Fruit fly (Drosophila melanogaster) whole organism, prepupa: ENCODE measurements around the gene MED20.

ENCODE experiments used
- Blimp-1 ChIP-seq: fragments of 200-800 bp; sonication (Bioruptor generic); optimal IDR thresholded peaks from 3 replicates; lab custom pipeline; 2017; ENCODE audit warnings: missing biosample characterization, missing genetic modification characterization, mild to moderate bottlenecking, moderate library complexity, missing genetic modification reagents
- CG10631 ChIP-seq: fragments of 200-800 bp; sonication (Bioruptor generic); optimal IDR thresholded peaks from 2 replicates; lab custom pipeline; 2016; ENCODE audit warnings: missing biosample characterization, missing genetic modification characterization
- CG10669 ChIP-seq: fragments of 200-800 bp; sonication (Bioruptor generic); optimal IDR thresholded peaks from 3 replicates; lab custom pipeline; 2018; ENCODE audit warnings: missing biosample characterization, mild to moderate bottlenecking, missing genetic modification characterization, moderate library complexity
- CG11762 ChIP-seq: fragments of 200-800 bp; sonication (Bioruptor generic); optimal IDR thresholded peaks from 3 replicates; lab custom pipeline; 2016; ENCODE audit warnings: missing biosample characterization, missing genetic modification characterization; ENCODE audit not compliant: insufficient read depth
- CG11902 ChIP-seq: fragments of 200-800 bp; sonication (Bioruptor generic); optimal IDR thresholded peaks from 3 replicates; lab custom pipeline; 2016; ENCODE audit warnings: missing biosample characterization, missing genetic modification characterization
- CG15336 ChIP-seq: fragments of 200-800 bp; sonication (Bioruptor generic); IDR thresholded peaks from 2 replicates; pipeline ENCODE4 v1.3.6; 2022; ENCODE audit warnings: missing biosample characterization, missing genetic modification characterization
- CG1621 ChIP-seq: fragments of 200-800 bp; sonication (Bioruptor generic); optimal IDR thresholded peaks from 3 replicates; lab custom pipeline; 2018; ENCODE audit warnings: missing biosample characterization, mild to moderate bottlenecking, missing genetic modification characterization
- CG16779 ChIP-seq: fragments of 200-800 bp; sonication (Bioruptor generic); optimal IDR thresholded peaks from 3 replicates; lab custom pipeline; 2017; ENCODE audit warnings: missing biosample characterization, mild to moderate bottlenecking, missing genetic modification characterization
- CG3032 ChIP-seq: fragments of 200-800 bp; optimal IDR thresholded peaks from 2 replicates; lab custom pipeline; 2019; ENCODE audit warnings: missing biosample characterization, mild to moderate bottlenecking, missing genetic modification characterization, moderate library complexity
- CG31627 ChIP-seq: fragments of 200-800 bp; sonication (Bioruptor generic); optimal IDR thresholded peaks from 3 replicates; lab custom pipeline; 2016; ENCODE audit warnings: missing biosample characterization, missing genetic modification characterization
- CG32006 ChIP-seq: fragments of 200-800 bp; sonication (Bioruptor generic); optimal IDR thresholded peaks from 3 replicates; lab custom pipeline; 2017; ENCODE audit warnings: missing biosample characterization, mild to moderate bottlenecking, missing genetic modification characterization
- CG3919 ChIP-seq: fragments of 200-800 bp; sonication (Bioruptor generic); optimal IDR thresholded peaks from 3 replicates; lab custom pipeline; 2016; ENCODE audit warnings: missing biosample characterization, missing genetic modification characterization
- CG4318 ChIP-seq: fragments of 200-800 bp; sonication (Bioruptor generic); optimal IDR thresholded peaks from 3 replicates; lab custom pipeline; 2017; ENCODE audit warnings: missing biosample characterization, mild to moderate bottlenecking, missing genetic modification characterization
- CG6163 ChIP-seq: fragments of 200-800 bp; sonication (Bioruptor generic); IDR thresholded peaks from 3 replicates; pipeline ENCODE4 v1.3.6; 2022; ENCODE audit warnings: missing biosample characterization, missing genetic modification characterization
- CG6276 ChIP-seq: fragments of 200-800 bp; sonication (Bioruptor generic); optimal IDR thresholded peaks from 2 replicates; lab custom pipeline; 2017; ENCODE audit warnings: missing biosample characterization, mild to moderate bottlenecking, missing genetic modification characterization
- CG7368 ChIP-seq: fragments of 200-800 bp; sonication (Bioruptor generic); optimal IDR thresholded peaks from 3 replicates; lab custom pipeline; 2016; ENCODE audit warnings: missing biosample characterization, missing genetic modification characterization
- CG8119 ChIP-seq: fragments of 200-800 bp; sonication (Bioruptor generic); IDR thresholded peaks from 3 replicates; pipeline ENCODE4 v1.3.6; 2022; ENCODE audit warnings: missing biosample characterization, missing genetic modification characterization
- CG8319 ChIP-seq: fragments of 200-800 bp; sonication (Bioruptor generic); optimal IDR thresholded peaks from 3 replicates; lab custom pipeline; 2016; ENCODE audit warnings: missing biosample characterization, missing genetic modification characterization
- CG8632 ChIP-seq: fragments of 200-800 bp; sonication (Bioruptor generic); optimal IDR thresholded peaks from 3 replicates; lab custom pipeline; 2016; ENCODE audit warnings: missing biosample characterization, missing genetic modification characterization
- CG9139 ChIP-seq: fragments of 200-800 bp; sonication (Bioruptor generic); optimal IDR thresholded peaks from 3 replicates; lab custom pipeline; 2017; ENCODE audit warnings: missing biosample characterization, mild to moderate bottlenecking, missing genetic modification characterization
- Eip93F ChIP-seq: fragments of 200-800 bp; sonication (Bioruptor generic); optimal IDR thresholded peaks from 2 replicates; lab custom pipeline; 2016; ENCODE audit warnings: missing biosample characterization, mild to moderate bottlenecking, missing genetic modification characterization
- Ets21C ChIP-seq: fragments of 200-800 bp; sonication (Bioruptor generic); optimal IDR thresholded peaks from 3 replicates; lab custom pipeline; 2016; ENCODE audit warnings: missing biosample characterization, missing genetic modification characterization
- Hr4 ChIP-seq: fragments of 200-800 bp; sonication (Bioruptor generic); optimal IDR thresholded peaks from 3 replicates; lab custom pipeline; 2016; ENCODE audit warnings: missing biosample characterization, missing genetic modification characterization
- Lpt ChIP-seq: fragments of 200-800 bp; sonication (Bioruptor generic); optimal IDR thresholded peaks from 3 replicates; lab custom pipeline; 2016; ENCODE audit warnings: missing biosample characterization, missing genetic modification characterization
- Met ChIP-seq: fragments of 200-800 bp; sonication (Bioruptor generic); optimal IDR thresholded peaks from 3 replicates; lab custom pipeline; 2016; ENCODE audit warnings: missing biosample characterization, missing genetic modification characterization
- Smox ChIP-seq: fragments of 200-800 bp; sonication (Bioruptor generic); optimal IDR thresholded peaks from 3 replicates; lab custom pipeline; 2016; ENCODE audit warnings: missing biosample characterization, missing genetic modification characterization
- Sox14 ChIP-seq: fragments of 200-800 bp; sonication (Bioruptor generic); optimal IDR thresholded peaks from 3 replicates; lab custom pipeline; 2016; ENCODE audit warnings: missing biosample characterization, missing genetic modification characterization
- achi ChIP-seq: fragments of 200-800 bp; sonication (Bioruptor generic); optimal IDR thresholded peaks from 3 replicates; lab custom pipeline; 2016; ENCODE audit warnings: missing biosample characterization, missing genetic modification characterization
- acj6 ChIP-seq: fragments of 200-800 bp; sonication (Bioruptor generic); optimal IDR thresholded peaks from 3 replicates; lab custom pipeline; 2016; ENCODE audit warnings: missing biosample characterization, missing genetic modification characterization
- dsx ChIP-seq: fragments of 200-800 bp; optimal IDR thresholded peaks from 3 replicates; lab custom pipeline; 2019; ENCODE audit warnings: missing biosample characterization, mild to moderate bottlenecking, missing genetic modification characterization, moderate library complexity; ENCODE audit not compliant: poor library complexity, severe bottlenecking
- eg ChIP-seq: fragments of 200-800 bp; sonication (Bioruptor generic); IDR thresholded peaks from 3 replicates; pipeline ENCODE4 v1.3.6; 2022; ENCODE audit warnings: missing biosample characterization, missing genetic modification characterization
- esn ChIP-seq: fragments of 200-800 bp; sonication (Bioruptor generic); optimal IDR thresholded peaks from 2 replicates; lab custom pipeline; 2016; ENCODE audit warnings: missing biosample characterization, mild to moderate bottlenecking, missing genetic modification characterization, moderate library complexity
- fd59A ChIP-seq: fragments of 200-800 bp; sonication (Bioruptor generic); optimal IDR thresholded peaks from 2 replicates; lab custom pipeline; 2017; ENCODE audit warnings: missing biosample characterization, mild to moderate bottlenecking, missing genetic modification characterization, missing genetic modification reagents
- fd85E ChIP-seq: fragments of 200-800 bp; sonication (Bioruptor generic); optimal IDR thresholded peaks from 3 replicates; lab custom pipeline; 2016; ENCODE audit warnings: missing biosample characterization, missing genetic modification characterization
- fkh ChIP-seq: fragments of 200-800 bp; sonication (Bioruptor generic); optimal IDR thresholded peaks from 3 replicates; lab custom pipeline; 2017; ENCODE audit warnings: missing biosample characterization, mild to moderate bottlenecking, missing genetic modification characterization, moderate library complexity
- lz ChIP-seq: fragments of 200-800 bp; sonication (Bioruptor generic); optimal IDR thresholded peaks from 3 replicates; lab custom pipeline; 2016; ENCODE audit warnings: missing biosample characterization, missing genetic modification characterization
- net ChIP-seq: fragments of 200-800 bp; sonication (Bioruptor generic); optimal IDR thresholded peaks from 3 replicates; lab custom pipeline; 2016; ENCODE audit warnings: missing biosample characterization, missing genetic modification characterization
- pdm3 ChIP-seq: fragments of 200-800 bp; sonication (Bioruptor generic); optimal IDR thresholded peaks from 3 replicates; lab custom pipeline; 2016; ENCODE audit warnings: missing biosample characterization, missing genetic modification characterization
- salr ChIP-seq, 2 experiments: fragments of 200-800 bp; sonication (Bioruptor generic); optimal IDR thresholded peaks; 3 replicates each; lab custom pipeline; 2016 to 2018; ENCODE audit warnings: missing biosample characterization in 2 of 2, missing genetic modification characterization in 2 of 2, mild to moderate bottlenecking in 1 of 2
- spab ChIP-seq: fragments of 200-800 bp; sonication (Bioruptor generic); optimal IDR thresholded peaks from 2 replicates; lab custom pipeline; 2017; ENCODE audit warnings: missing biosample characterization, mild to moderate bottlenecking, missing genetic modification characterization, missing genetic modification reagents
- ss ChIP-seq, 2 experiments: fragments of 200-800 bp; sonication (Bioruptor generic); optimal IDR thresholded peaks; 2 replicates in 1 of 2; 3 replicates in 1 of 2; lab custom pipeline; 2017 to 2018; ENCODE audit warnings: mild to moderate bottlenecking in 2 of 2, missing biosample characterization in 2 of 2, missing genetic modification characterization in 2 of 2, moderate library complexity in 1 of 2
- svp ChIP-seq: fragments of 200-800 bp; sonication (Bioruptor generic); peaks from one replicate; lab custom pipeline; 2016; ENCODE audit warnings: missing biosample characterization, missing genetic modification characterization
- topi ChIP-seq: fragments of 200-800 bp; sonication (Bioruptor generic); optimal IDR thresholded peaks from 3 replicates; lab custom pipeline; 2016; ENCODE audit warnings: missing biosample characterization, missing genetic modification characterization
- vri ChIP-seq: fragments of 200-800 bp; sonication (Bioruptor generic); optimal IDR thresholded peaks from 3 replicates; lab custom pipeline; 2016; ENCODE audit warnings: missing biosample characterization, mild to moderate bottlenecking, missing genetic modification characterization

MED20 gene

DNA sequence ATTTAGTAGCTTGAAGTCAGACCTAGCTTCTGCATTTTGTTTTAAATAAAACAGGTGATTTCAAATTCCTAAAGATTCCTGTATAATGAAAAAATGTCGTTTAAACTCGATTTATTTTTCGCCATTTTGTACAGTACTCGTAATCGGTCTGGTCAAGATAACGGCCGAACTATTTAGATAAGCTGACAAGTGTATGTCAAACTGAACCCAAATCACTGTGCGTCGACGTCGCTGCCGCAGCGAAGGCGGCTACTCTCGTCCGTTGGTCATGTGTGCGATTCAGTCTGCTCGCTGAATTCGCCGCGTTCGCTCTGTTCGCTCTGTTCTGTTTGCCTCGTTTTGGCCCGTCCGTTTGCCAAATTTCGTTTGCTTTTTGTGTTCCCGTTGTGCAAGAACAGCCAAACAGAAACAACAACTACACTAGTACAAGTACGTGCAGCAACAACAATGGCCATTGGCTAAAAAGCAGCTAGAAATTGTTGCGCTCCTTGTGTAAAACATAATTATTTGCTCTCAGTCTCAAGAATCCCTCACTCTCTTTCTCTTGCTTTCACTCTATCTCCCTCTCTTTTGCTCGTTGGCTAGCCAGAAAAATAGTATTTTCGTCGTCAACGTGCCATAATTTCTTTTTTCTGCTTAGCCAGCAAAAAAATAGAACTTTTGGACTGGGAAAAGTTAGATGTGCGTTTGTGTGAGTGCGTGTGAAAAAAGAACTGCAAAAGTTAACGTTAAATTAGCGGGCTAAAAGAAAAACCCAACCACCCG lies 15.6 kb upstream of the MED20 start (continued):
- TF ChIP-seq eg (GFP tag; lab: Robert Waterston, UW) (peak; percentile 33; the same call in 1 of the 3 replicates), fd59A (GFP tag; lab: Kevin White, UChicago) (no peak), salr (GFP tag; optimal IDR thresholded peaks at IDR 0.05; lab: Kevin White, UChicago) (peak in 1 of 2 experiments; percentile 3), Met (peak; percentile 13), CG3032 (tag; lab: Kevin White, UChicago) (no peak), CG3919 (GFP tag; lab: Kevin White, UChicago) (peak; percentile 31), CG8632 (peak; percentile 17), topi (GFP tag; lab: Kevin White, UChicago) (peak; percentile 29), Lpt (GFP tag; lab: Kevin White, UChicago) (no peak), pdm3 (GFP tag; lab: Kevin White, UChicago) (peak; percentile 26), CG16779 (tag; lab: Kevin White, UChicago) (no peak), fd85E (GFP tag; lab: Kevin White, UChicago) (no peak), Hr4 (GFP tag; lab: Kevin White, UChicago) (peak; percentile 54), CG4318 (GFP tag; lab: Kevin White, UChicago) (peak; percentile 4), CG1621 (no peak), CG15336 (GFP tag; lab: Robert Waterston, UW) (0 out of 2 replicates have a peak, but pooled peaks have one; percentile 14), Sox14 (GFP tag; lab: Kevin White, UChicago) (peak; percentile 1), Blimp-1 (GFP tag; lab: Kevin White, UChicago) (no peak), CG7368 (GFP tag; lab: Kevin White, UChicago) (no peak), CG8319 (GFP tag; lab: Kevin White, UChicago) (no peak), Ets21C (GFP tag; lab: Kevin White, UChicago) (no peak), CG9139 (GFP tag; lab: Kevin White, UChicago) (no peak), vri (GFP tag; lab: Kevin White, UChicago) (peak; percentile 49), CG32006 (GFP tag; lab: Kevin White, UChicago) (peak; percentile 62), Smox (peak; percentile 24), net (GFP tag; lab: Kevin White, UChicago) (peak; percentile 31), CG8119 (no peak; the same call in 2 of the 3 replicates), esn (peak; percentile 55), CG10669 (GFP tag; lab: Kevin White, UChicago) (no peak), dsx (GFP tag; lab: Kevin White, UChicago) (no peak), ss (GFP tag; optimal IDR thresholded peaks at IDR 0.05; lab: Kevin White, UChicago) (no peak), CG6163 (peak; percentile 55; the same call in 2 of the 3 replicates)

dm6 chr2L:8087468-8087789 lies 14.8 kb upstream of the MED20 start:
- no peak for TF ChIP-seq CG11902
- TF ChIP-seq CG1621 = no peak
- no peak for TF ChIP-seq svp (GFP tag; lab: Kevin White, UChicago)
- TF ChIP-seq CG6276 (GFP tag; lab: Kevin White, UChicago) = no peak
- TF ChIP-seq, all 60 proteins: peak for 0

dm6 chr2L:8086736-8087467 lies 14.3 kb upstream of the MED20 start:
- TF ChIP-seq CG3032 (tag; lab: Kevin White, UChicago) = no peak
- TF ChIP-seq CG6276 (GFP tag; lab: Kevin White, UChicago) = no peak
- no peak for TF ChIP-seq Eip93F (GFP tag; lab: Kevin White, UChicago)
- TF ChIP-seq esn = no peak
- TF ChIP-seq CG11762 (GFP tag; lab: Kevin White, UChicago) = no peak
- no peak for TF ChIP-seq CG10669 (GFP tag; lab: Kevin White, UChicago)
- TF ChIP-seq acj6 (GFP tag; lab: Kevin White, UChicago) = no peak
- TF ChIP-seq achi (GFP tag; lab: Kevin White, UChicago) = no peak
- no peak for TF ChIP-seq CG31627 (GFP tag; lab: Kevin White, UChicago)
- no peak for TF ChIP-seq Lpt (GFP tag; lab: Kevin White, UChicago)
- TF ChIP-seq CG10631 (GFP tag; lab: Kevin White, UChicago) = no peak
- no peak for TF ChIP-seq CG16779 (tag; lab: Kevin White, UChicago)
- TF ChIP-seq CG3919 (GFP tag; lab: Kevin White, UChicago) = no peak
- no peak for TF ChIP-seq CG8319 (GFP tag; lab: Kevin White, UChicago)
- no peak for TF ChIP-seq Met
- TF ChIP-seq svp (GFP tag; lab: Kevin White, UChicago) = no peak
- no peak for TF ChIP-seq CG9139 (GFP tag; lab: Kevin White, UChicago)
- peak; percentile 33 for TF ChIP-seq Hr4 (GFP tag; lab: Kevin White, UChicago)
- peak; percentile 50 for TF ChIP-seq CG32006 (GFP tag; lab: Kevin White, UChicago)
- peak; percentile 61 for TF ChIP-seq fkh (GFP tag; lab: Kevin White, UChicago)
- no peak for TF ChIP-seq CG7368 (GFP tag; lab: Kevin White, UChicago)
- TF ChIP-seq spab (GFP tag; lab: Kevin White, UChicago) = no peak
- no peak for TF ChIP-seq CG11902
- TF ChIP-seq lz (GFP tag; lab: Kevin White, UChicago) = no peak
